Worm (Caenorhabditis elegans) whole organism, L1 larva: Measurements from ENCODE around the gene F40F8.5.

Source experiments
- C34B4.2 ChIP-seq: sonication (generic microtip); optimal IDR thresholded peaks from 2 replicates; lab custom pipeline; 2017; ENCODE audit warnings: mild to moderate bottlenecking, missing genetic modification characterization, missing compliant biosample characterization
- aha-1 ChIP-seq: fragments of 150-350 bp; optimal IDR thresholded peaks from 2 replicates; lab custom pipeline; 2014; ENCODE audit warnings: missing biosample characterization, missing genetic modification characterization
- alr-1 ChIP-seq: fragments of 200-800 bp; sonication (Bioruptor generic); optimal IDR thresholded peaks from 2 replicates; lab custom pipeline; 2018; ENCODE audit warnings: borderline replicate concordance, mild to moderate bottlenecking, missing genetic modification characterization, missing compliant biosample characterization
- aly-2 ChIP-seq: fragments of 150-350 bp; optimal IDR thresholded peaks from 2 replicates; lab custom pipeline; 2014; ENCODE audit warnings: missing biosample characterization, missing genetic modification characterization
- ama-1 ChIP-seq: fragments of 150-350 bp; optimal IDR thresholded peaks from 2 replicates; lab custom pipeline; 2014
- blmp-1 ChIP-seq: fragments of 150-350 bp; optimal IDR thresholded peaks from 2 replicates; lab custom pipeline; 2014; ENCODE audit warnings: missing biosample characterization, missing genetic modification characterization
- ceh-82 ChIP-seq, 3 experiments: fragments of 150-350 bp in 1 of 3; sonication (generic microtip) in 2 of 3; optimal IDR thresholded peaks; 2 replicates each; lab custom pipeline; 2014 to 2017; ENCODE audit warnings: missing biosample characterization in 3 of 3, missing genetic modification characterization in 3 of 3
- ceh-90 ChIP-seq: sonication (generic microtip); optimal IDR thresholded peaks from 2 replicates; lab custom pipeline; 2016; ENCODE audit warnings: missing genetic modification characterization, missing compliant biosample characterization
- dpl-1 ChIP-seq, 3 experiments: fragments of 150-350 bp in 2 of 3; sonication (generic microtip) in 1 of 3; optimal IDR thresholded peaks; 2 replicates each; lab custom pipeline; 2014 to 2017; ENCODE audit warnings: missing biosample characterization in 3 of 3, missing genetic modification characterization in 3 of 3, missing genetic modification reagents in 3 of 3
- dsc-1 ChIP-seq: sonication (generic microtip); optimal IDR thresholded peaks from 2 replicates; lab custom pipeline; 2016; ENCODE audit warnings: mild to moderate bottlenecking, missing genetic modification characterization, missing compliant biosample characterization
- efl-1 ChIP-seq, 4 experiments: fragments of 150-350 bp; optimal IDR thresholded peaks in 3 of 4; peaks in 1 of 4; 1 replicate in 1 of 4; 2 replicates in 3 of 4; lab custom pipeline; 2014; ENCODE audit warnings: missing biosample characterization in 2 of 4, missing genetic modification characterization in 2 of 4, missing genetic modification reagents in 2 of 4
- efl-3 ChIP-seq: fragments of 200-800 bp; sonication (Bioruptor generic); optimal IDR thresholded peaks from 2 replicates; lab custom pipeline; 2018; ENCODE audit warnings: mild to moderate bottlenecking, missing genetic modification characterization, missing compliant biosample characterization
- egl-27 ChIP-seq, 2 experiments: fragments of 150-350 bp in 1 of 2; sonication (generic microtip); optimal IDR thresholded peaks; 3 replicates each; lab custom pipeline; 2017 to 2018; ENCODE audit warnings: missing biosample characterization in 2 of 2, missing genetic modification characterization in 2 of 2, missing genetic modification reagents in 2 of 2
- elt-2 ChIP-seq: sonication (generic microtip); optimal IDR thresholded peaks from 2 replicates; lab custom pipeline; 2016; ENCODE audit warnings: missing genetic modification characterization, mild to moderate bottlenecking, inconsistent platforms, missing compliant biosample characterization, missing genetic modification reagents
- elt-3 ChIP-seq, 6 experiments: fragments of 150-350 bp in 1 of 6; sonication (generic microtip); optimal IDR thresholded peaks; 2 replicates each; lab custom pipeline; 2017 to 2018; ENCODE audit warnings: missing biosample characterization in 6 of 6, missing genetic modification characterization in 6 of 6, inconsistent platforms in 1 of 6
- fkh-10 ChIP-seq: sonication (generic microtip); optimal IDR thresholded peaks from 2 replicates; lab custom pipeline; 2017; ENCODE audit warnings: missing biosample characterization, missing genetic modification reagents, missing genetic modification characterization
- grh-1 ChIP-seq: fragments of 200-800 bp; sonication (Bioruptor generic); IDR thresholded peaks from 2 replicates; pipeline ENCODE4 v1.3.6; 2022; ENCODE audit warnings: missing genetic modification reagents, missing genetic modification characterization, missing compliant biosample characterization
- hlh-17 ChIP-seq: fragments of 200-800 bp; sonication (Bioruptor generic); optimal IDR thresholded peaks from 2 replicates; lab custom pipeline; 2018; ENCODE audit warnings: missing genetic modification characterization, mild to moderate bottlenecking, missing compliant biosample characterization, moderate library complexity, borderline replicate concordance
- hpl-2 ChIP-seq: fragments of 150-350 bp; optimal IDR thresholded peaks from 2 replicates; lab custom pipeline; 2014; ENCODE audit warnings: missing biosample characterization, missing genetic modification reagents, missing genetic modification characterization
- irx-1 ChIP-seq: sonication (generic microtip); optimal IDR thresholded peaks from 2 replicates; lab custom pipeline; 2016; ENCODE audit warnings: missing genetic modification characterization, missing compliant biosample characterization
- jun-1 ChIP-seq: fragments of 150-350 bp; optimal IDR thresholded peaks from 2 replicates; lab custom pipeline; 2014; ENCODE audit warnings: missing biosample characterization, missing genetic modification reagents, missing genetic modification characterization
- lin-14 ChIP-seq: fragments of 200-800 bp; sonication (Bioruptor generic); optimal IDR thresholded peaks from 2 replicates; lab custom pipeline; 2018; ENCODE audit warnings: mild to moderate bottlenecking, missing genetic modification characterization, moderate library complexity, missing compliant biosample characterization
- lin-15B ChIP-seq: fragments of 150-350 bp; sonication (generic microtip); optimal IDR thresholded peaks from 3 replicates; lab custom pipeline; 2014; ENCODE audit warnings: missing biosample characterization, missing genetic modification characterization
- lin-35 ChIP-seq, 2 experiments: fragments of 150-350 bp; optimal IDR thresholded peaks; 2 replicates each; lab custom pipeline; 2014; ENCODE audit warnings: missing biosample characterization in 2 of 2, missing genetic modification characterization in 2 of 2, missing genetic modification reagents in 2 of 2
- lsy-2 ChIP-seq, 2 experiments: fragments of 150-350 bp; optimal IDR thresholded peaks; 2 replicates each; lab custom pipeline; 2014; ENCODE audit warnings: missing biosample characterization in 2 of 2, missing genetic modification characterization in 2 of 2
- mef-2 ChIP-seq: fragments of 150-350 bp; optimal IDR thresholded peaks from 2 replicates; lab custom pipeline; 2014; ENCODE audit warnings: missing biosample characterization, missing genetic modification characterization
- nhr-11 ChIP-seq: fragments of 150-350 bp; optimal IDR thresholded peaks from 2 replicates; lab custom pipeline; 2014; ENCODE audit warnings: missing biosample characterization, missing genetic modification characterization
- nhr-19 ChIP-seq: fragments of 200-800 bp; sonication (Bioruptor generic); conservative IDR thresholded peaks from 2 replicates; pipeline ENCODE4 v1.3.6; 2022; ENCODE audit warnings: missing genetic modification characterization, missing compliant biosample characterization
- nhr-237 ChIP-seq: fragments of 150-350 bp; optimal IDR thresholded peaks from 2 replicates; lab custom pipeline; 2014; ENCODE audit warnings: missing biosample characterization, missing genetic modification characterization
- nhr-28 ChIP-seq: fragments of 150-350 bp; optimal IDR thresholded peaks from 2 replicates; lab custom pipeline; 2014; ENCODE audit warnings: missing biosample characterization, missing genetic modification characterization
- nhr-47 ChIP-seq: sonication (generic microtip); optimal IDR thresholded peaks from 2 replicates; lab custom pipeline; 2016; ENCODE audit warnings: mild to moderate bottlenecking, missing genetic modification characterization, moderate library complexity, missing compliant biosample characterization
- nhr-76 ChIP-seq: sonication (generic microtip); optimal IDR thresholded peaks from 2 replicates; lab custom pipeline; 2017; ENCODE audit warnings: missing biosample characterization, missing genetic modification characterization
- nhr-77 ChIP-seq: fragments of 150-350 bp; optimal IDR thresholded peaks from 2 replicates; lab custom pipeline; 2014; ENCODE audit warnings: missing biosample characterization, missing genetic modification characterization
- nhr-84 ChIP-seq: sonication (generic microtip); optimal IDR thresholded peaks from 2 replicates; lab custom pipeline; 2017; ENCODE audit warnings: missing biosample characterization, missing genetic modification characterization
- nhr-85 ChIP-seq: sonication (generic microtip); peaks from one replicate; lab custom pipeline; 2016; ENCODE audit warnings: missing genetic modification characterization, inconsistent platforms, missing compliant biosample characterization
- rnt-1 ChIP-seq: sonication (generic microtip); optimal IDR thresholded peaks from 2 replicates; lab custom pipeline; 2016; ENCODE audit warnings: mild to moderate bottlenecking, missing genetic modification characterization, moderate library complexity, missing compliant biosample characterization
- skn-1 ChIP-seq: fragments of 150-350 bp; optimal IDR thresholded peaks from 2 replicates; lab custom pipeline; 2014; ENCODE audit warnings: missing biosample characterization, missing genetic modification characterization
- snu-23 ChIP-seq: sonication (generic microtip); optimal IDR thresholded peaks from 2 replicates; lab custom pipeline; 2016; ENCODE audit warnings: missing genetic modification characterization, missing compliant biosample characterization
- sptf-1 ChIP-seq: fragments of 150-350 bp; optimal IDR thresholded peaks from 2 replicates; lab custom pipeline; 2014; ENCODE audit warnings: missing biosample characterization, missing genetic modification characterization
- tlp-1 ChIP-seq: fragments of 150-350 bp; optimal IDR thresholded peaks from 2 replicates; lab custom pipeline; 2014; ENCODE audit warnings: missing biosample characterization, missing genetic modification characterization
- unc-130 ChIP-seq: fragments of 150-350 bp; optimal IDR thresholded peaks from 2 replicates; lab custom pipeline; 2017; ENCODE audit warnings: missing biosample characterization, missing genetic modification characterization, inconsistent platforms
- unc-86 ChIP-seq: sonication (generic microtip); optimal IDR thresholded peaks from 2 replicates; lab custom pipeline; 2016; ENCODE audit warnings: missing genetic modification characterization, missing compliant biosample characterization
- unc-98 ChIP-seq: fragments of 200-800 bp; sonication (Bioruptor generic); IDR thresholded peaks from 2 replicates; pipeline ENCODE4 v1.3.6; 2022; ENCODE audit warnings: missing genetic modification characterization, missing compliant biosample characterization
- vab-15 ChIP-seq: sonication (generic microtip); optimal IDR thresholded peaks from 2 replicates; lab custom pipeline; 2017; ENCODE audit warnings: missing genotype, mild to moderate bottlenecking, missing genetic modification characterization, missing compliant biosample characterization
- xbp-1 ChIP-seq: sonication (generic microtip); optimal IDR thresholded peaks from 2 replicates; lab custom pipeline; 2016; ENCODE audit warnings: missing genetic modification characterization, missing compliant biosample characterization
- zip-4 ChIP-seq: fragments of 200-800 bp; sonication (Bioruptor generic); optimal IDR thresholded peaks from 2 replicates; lab custom pipeline; 2018; ENCODE audit warnings: mild to moderate bottlenecking, missing genetic modification characterization, moderate library complexity, missing compliant biosample characterization
- ztf-11 ChIP-seq, 2 experiments: sonication (generic microtip); optimal IDR thresholded peaks; 2 replicates each; lab custom pipeline; 2016 to 2017; ENCODE audit warnings: missing genetic modification characterization in 2 of 2, missing biosample characterization in 1 of 2, missing compliant biosample characterization in 1 of 2

The F40F8.5 gene

DNA sequence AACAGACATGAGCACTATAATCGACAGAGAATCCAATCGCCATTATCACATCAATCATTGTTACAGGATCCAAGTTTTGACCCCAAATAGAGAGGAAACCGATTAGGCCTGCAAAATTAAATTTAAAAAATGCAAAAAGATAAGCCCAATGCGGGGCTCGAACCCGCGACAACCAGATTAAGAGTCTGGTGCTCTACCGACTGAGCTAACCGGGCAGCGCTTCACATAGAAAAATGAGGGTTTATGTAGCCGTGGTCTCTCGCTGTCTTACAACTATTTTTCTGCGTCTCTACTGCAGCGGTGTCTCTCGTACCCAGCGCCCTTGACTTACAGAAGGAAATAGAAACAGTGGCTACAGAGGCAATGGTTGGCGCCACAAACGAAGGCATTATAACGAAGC is 22.9 kb upstream of the F40F8.5 start (continued):
- peak; percentile 48; the same call in 1 of the 2 replicates for TF ChIP-seq grh-1
- TF ChIP-seq nhr-11 (tag; lab: Kevin White, UChicago): no peak
- TF ChIP-seq aly-2: peak; percentile 47
- TF ChIP-seq skn-1: no peak
- no peak for TF ChIP-seq blmp-1 (tag; lab: Kevin White, UChicago)
- TF ChIP-seq mef-2: no peak
- TF ChIP-seq zip-4: no peak
- TF ChIP-seq tlp-1 (tag; lab: Kevin White, UChicago): no peak
- TF ChIP-seq efl-3: no peak
- peak; percentile 14 for TF ChIP-seq unc-86 (tag; lab: Kevin White, UChicago)
- TF ChIP-seq ceh-90 (tag; lab: Kevin White, UChicago): no peak
- TF ChIP-seq nhr-28 (tag; lab: Kevin White, UChicago): no peak
- no peak for TF ChIP-seq egl-27 (tag; optimal IDR thresholded peaks at IDR 0.05; lab: Kevin White, UChicago)
- TF ChIP-seq nhr-85 (tag; lab: Kevin White, UChicago): peak; percentile 77
- TF ChIP-seq nhr-84 (tag; lab: Kevin White, UChicago): no peak
- TF ChIP-seq efl-1 (optimal IDR thresholded peaks at IDR 0.05; lab: Kevin White, UChicago): peak; percentile 42 to 52
- peak; percentile 40 to 95 for TF ChIP-seq efl-1 (GFP tag; optimal IDR thresholded peaks at IDR 0.05 in 1 of 2; lab: Kevin White, UChicago)
- no peak for TF ChIP-seq jun-1 (tag; lab: Kevin White, UChicago)
- no peak for TF ChIP-seq ztf-11 (tag; optimal IDR thresholded peaks at IDR 0.05; lab: Kevin White, UChicago)
- no peak for TF ChIP-seq nhr-76 (tag; lab: Kevin White, UChicago)
- TF ChIP-seq nhr-77 (tag; lab: Kevin White, UChicago): peak; percentile 21
- TF ChIP-seq rnt-1 (tag; lab: Kevin White, UChicago): peak; percentile 71
- TF ChIP-seq C34B4.2 (tag; lab: Kevin White, UChicago): no peak
- TF ChIP-seq nhr-237 (tag; lab: Kevin White, UChicago): no peak
- peak; percentile 42 for TF ChIP-seq xbp-1 (tag; lab: Kevin White, UChicago)
- TF ChIP-seq elt-2 (tag; lab: Kevin White, UChicago): peak; percentile 53
- no peak for TF ChIP-seq fkh-10
- TF ChIP-seq sptf-1 (tag; lab: Kevin White, UChicago): no peak
- no peak for TF ChIP-seq alr-1 (tag; lab: Kevin White, UChicago)
- TF ChIP-seq elt-3 (tag; optimal IDR thresholded peaks at IDR 0.05; lab: Kevin White, UChicago): peak in 2 of 6 experiments; percentile 6 to 27
- peak; percentile 74 for TF ChIP-seq snu-23 (GFP tag; lab: Kevin White, UChicago)
- TF ChIP-seq unc-98 (GFP tag; lab: Robert Waterston, UW): no peak
- TF ChIP-seq vab-15 (tag; lab: Kevin White, UChicago): no peak
- TF ChIP-seq aha-1: no peak
- peak; percentile 51 for TF ChIP-seq dsc-1 (tag; lab: Kevin White, UChicago)
- no peak for TF ChIP-seq ama-1 (lab: Kevin White, UChicago)
- TF ChIP-seq nhr-19: peak; percentile 70
- TF ChIP-seq dpl-1 (GFP tag; optimal IDR thresholded peaks at IDR 0.05; lab: Kevin White, UChicago): peak; percentile 6 to 48 (median 35)
- peak; percentile 12 to 36 (median 30) for TF ChIP-seq ceh-82 (tag; optimal IDR thresholded peaks at IDR 0.05; lab: Kevin White, UChicago)

- TF ChIP-seq nhr-47 (tag; lab: Kevin White, UChicago) (no peak), efl-1 (optimal IDR thresholded peaks at IDR 0.05; lab: Kevin White, UChicago) (no peak), efl-1 (GFP tag; optimal IDR thresholded peaks at IDR 0.05 in 1 of 2; lab: Kevin White, UChicago) (peak in 1 of 2 experiments; percentile 11), hlh-17 (GFP tag; lab: Kevin White, UChicago) (no peak), elt-2 (tag; lab: Kevin White, UChicago) (peak; percentile 68), lin-35 (GFP tag; optimal IDR thresholded peaks at IDR 0.05; lab: Kevin White, UChicago) (peak in 1 of 2 experiments; percentile 17), lin-15B (no peak), blmp-1 (tag; lab: Kevin White, UChicago) (no peak), hpl-2 (GFP tag; lab: Kevin White, UChicago) (no peak), lin-14 (GFP tag; lab: Kevin White, UChicago) (no peak), lsy-2 (tag; optimal IDR thresholded peaks at IDR 0.05; lab: Kevin White, UChicago) (no peak), irx-1 (tag; lab: Kevin White, UChicago) (no peak), unc-130 (tag; lab: Kevin White, UChicago) (no peak), mef-2 (no peak), xbp-1 (tag; lab: Kevin White, UChicago) (no peak)
Measured at ce11 chrII:11156160-11156559, 21.4 kb upstream of the F40F8.5 start.
